Worm (Caenorhabditis elegans) whole organism, midembryonic: ENCODE results near the gene F35H8.4.

Experiments used
- cog-1 ChIP-seq: sonication (generic microtip); optimal IDR thresholded peaks from 2 replicates; lab custom pipeline; 2016; ENCODE audit warnings: missing genetic modification characterization, missing compliant biosample characterization
- flt-1 ChIP-seq: fragments of 200-800 bp; sonication (Bioruptor generic); IDR thresholded peaks from 2 replicates; pipeline ENCODE4 v1.3.6; 2022; ENCODE audit warnings: missing genetic modification characterization, missing compliant biosample characterization
- klf-2 ChIP-seq: fragments of 200-800 bp; sonication (Bioruptor generic); conservative IDR thresholded peaks from 2 replicates; pipeline ENCODE4 v1.3.6; 2022; ENCODE audit warnings: missing genetic modification reagents, missing genetic modification characterization, missing compliant biosample characterization
- med-1 ChIP-seq: sonication (generic microtip); optimal IDR thresholded peaks from 2 replicates; lab custom pipeline; 2017; ENCODE audit warnings: missing genetic modification characterization, mild to moderate bottlenecking, missing compliant biosample characterization, antibody characterized with exemption, missing genetic modification reagents; ENCODE audit not compliant: insufficient read depth
- ref-1 ChIP-seq: fragments of 200-800 bp; sonication (Bioruptor generic); conservative IDR thresholded peaks from 2 replicates; pipeline ENCODE4 v1.3.6; 2022; ENCODE audit warnings: missing genetic modification reagents, missing genetic modification characterization, missing compliant biosample characterization
- ztf-23 ChIP-seq: fragments of 200-800 bp; sonication (Bioruptor generic); IDR thresholded peaks from 2 replicates; pipeline ENCODE4 v1.3.6; 2022; ENCODE audit warnings: missing genetic modification reagents, missing genetic modification characterization, missing compliant biosample characterization
- ztf-29 ChIP-seq: fragments of 200-800 bp; sonication (Bioruptor generic); IDR thresholded peaks from 2 replicates; pipeline ENCODE4 v1.3.6; 2022; ENCODE audit warnings: missing genetic modification reagents, missing genetic modification characterization, missing compliant biosample characterization

DNA sequence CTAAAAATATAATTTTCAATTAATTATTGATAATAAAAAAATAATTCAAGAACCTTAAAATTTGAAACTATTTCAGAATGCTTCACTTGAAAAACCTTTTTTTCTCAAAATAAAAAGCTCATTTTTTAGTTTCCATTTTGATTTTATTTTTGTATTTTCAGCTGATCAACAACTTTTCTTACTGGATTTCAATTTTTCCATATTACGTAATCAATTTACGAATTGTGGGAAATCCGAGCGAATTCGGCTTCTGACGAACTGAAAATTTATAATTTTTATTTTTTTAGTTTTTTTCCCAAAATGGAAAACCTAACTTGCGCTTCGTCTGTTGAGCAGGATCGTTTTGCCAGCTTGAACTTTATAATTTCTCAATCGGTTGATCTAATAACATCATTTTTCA, 22.4 kb downstream of the F35H8.4 start, which contains the start of gene sra-8:
- no peak for TF ChIP-seq ztf-23 (GFP tag; lab: Robert Waterston, UW)
- no peak for TF ChIP-seq med-1 (GFP tag; lab: Kevin White, UChicago)
- no peak for TF ChIP-seq ztf-29 (GFP tag; lab: Robert Waterston, UW)
- TF ChIP-seq flt-1 (GFP tag; lab: Robert Waterston, UW), result no peak
- TF ChIP-seq cog-1 (tag; lab: Kevin White, UChicago), result no peak
- no peak for TF ChIP-seq ref-1 (GFP tag; lab: Robert Waterston, UW)
- no peak for TF ChIP-seq klf-2 (GFP tag; lab: Robert Waterston, UW)
